Fruit fly (Drosophila melanogaster) whole organism, wandering third instar larva: ENCODE results near the gene crn.

Experiments
- Abd-B ChIP-seq: fragments of >200 bp; optimal IDR thresholded peaks from 2 replicates; lab custom pipeline; 2017; ENCODE audit warnings: missing biosample characterization, missing genetic modification characterization
- CrebA ChIP-seq: fragments of 200-800 bp; sonication (Bioruptor generic); optimal IDR thresholded peaks from 2 replicates; lab custom pipeline; 2016; ENCODE audit warnings: missing biosample characterization, mild to moderate bottlenecking, missing genetic modification characterization, borderline replicate concordance
- Hr83 ChIP-seq: fragments of 200-300 bp; sonication (Bioruptor generic); optimal IDR thresholded peaks from 2 replicates; lab custom pipeline; 2016; ENCODE audit warnings: missing biosample characterization, mild to moderate bottlenecking, missing genetic modification characterization, moderate library complexity; ENCODE audit not compliant: poor library complexity, severe bottlenecking
- N ChIP-seq: fragments of >200 bp; optimal IDR thresholded peaks from 2 replicates; lab custom pipeline; 2018; ENCODE audit warnings: missing biosample characterization, missing external identifiers, missing genetic modification characterization
- Rel ChIP-seq, 2 experiments: fragments of 200-800 bp; sonication (Bioruptor generic) in 1 of 2; optimal IDR thresholded peaks; 2 replicates in 1 of 2; 3 replicates in 1 of 2; lab custom pipeline; 2016 to 2019; ENCODE audit warnings: mild to moderate bottlenecking in 2 of 2, missing biosample characterization in 2 of 2, missing genetic modification characterization in 2 of 2, moderate library complexity in 1 of 2
- br ChIP-seq: fragments of 200-800 bp; sonication (Bioruptor generic); optimal IDR thresholded peaks from 2 replicates; lab custom pipeline; 2016; ENCODE audit warnings: missing biosample characterization, missing genetic modification characterization
- h ChIP-seq: fragments of 200-800 bp; sonication (Bioruptor generic); optimal IDR thresholded peaks from 3 replicates; lab custom pipeline; 2016; ENCODE audit warnings: missing biosample characterization, mild to moderate bottlenecking, missing genetic modification characterization
- pan ChIP-seq: fragments of >200 bp; optimal IDR thresholded peaks from 2 replicates; lab custom pipeline; 2017

Gene crn

DNA sequence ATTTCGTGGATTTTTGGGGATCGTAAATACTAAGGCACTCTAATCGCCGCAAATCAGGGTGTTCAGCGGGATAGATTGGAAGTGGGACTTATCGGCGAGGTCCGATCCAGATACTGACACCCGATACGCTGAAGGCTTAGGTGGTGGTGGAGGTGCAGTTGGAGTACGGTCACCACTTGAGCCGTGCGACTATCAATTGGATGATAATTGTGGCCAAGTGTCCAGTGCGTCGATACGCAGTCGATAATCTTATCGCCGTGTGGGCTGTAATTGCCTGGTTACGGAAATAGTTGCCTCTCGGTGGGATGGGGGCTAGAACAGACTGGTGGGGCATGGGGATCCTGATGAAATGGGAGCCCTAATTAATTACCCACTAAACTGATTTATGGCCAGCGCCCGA, 50.5 kb downstream of the crn start:
- peak; percentile 22 for TF ChIP-seq h (GFP tag; lab: Kevin White, UChicago)
- no peak for TF ChIP-seq Abd-B
- TF ChIP-seq pan (lab: Kevin White, UChicago) = no peak
- no peak for TF ChIP-seq br (GFP tag; lab: Kevin White, UChicago)
- no peak for TF ChIP-seq CrebA
- no peak for TF ChIP-seq N
- TF ChIP-seq, all 38 proteins: peak for 1

DNA sequence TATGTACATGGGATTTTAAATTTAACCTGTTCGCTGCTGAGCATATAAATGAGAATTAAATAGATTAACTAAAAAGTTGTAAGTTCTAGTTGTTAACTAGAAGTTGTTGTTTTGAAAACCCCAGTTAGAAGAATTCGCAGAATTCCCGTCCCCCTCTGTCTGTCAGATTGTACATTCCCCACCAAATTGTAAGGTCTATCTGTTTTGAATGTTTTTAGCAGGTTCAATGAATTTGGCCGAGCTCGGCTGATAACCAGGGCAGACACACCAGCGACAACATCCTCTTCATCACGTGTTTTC, 51.6 kb downstream of the crn start:
- TF ChIP-seq Rel (GFP tag; optimal IDR thresholded peaks at IDR 0.05; lab: Kevin White, UChicago) = no peak
- peak; percentile 50 for TF ChIP-seq Rel (tag; optimal IDR thresholded peaks at IDR 0.05; lab: Kevin White, UChicago)
- TF ChIP-seq Hr83 = no peak
